Worm (Caenorhabditis elegans) whole organism, mixed stage, embryonic: ENCODE results near the gene srsx-39.
"Not testable (repeated sequence)": the region's sequence is repeated elsewhere in the genome, so short reads cannot be mapped to it uniquely, and the experiment has no call there.

ENCODE experiments used
- bed-3 ChIP-seq: fragments of 200-800 bp; sonication (Bioruptor generic); optimal IDR thresholded peaks from 3 replicates; lab custom pipeline; 2018; ENCODE audit warnings: mild to moderate bottlenecking, missing genetic modification characterization, moderate library complexity, missing compliant biosample characterization
- blmp-1 ChIP-seq: fragments of 150-350 bp; optimal IDR thresholded peaks from 2 replicates; lab custom pipeline; 2014; ENCODE audit warnings: missing biosample characterization, missing genetic modification characterization
- ceh-39 ChIP-seq: fragments of 150-350 bp; optimal IDR thresholded peaks from 2 replicates; lab custom pipeline; 2014; ENCODE audit warnings: missing biosample characterization, missing genetic modification characterization
- ceh-43 ChIP-seq: fragments of 200-800 bp; sonication (Bioruptor generic); optimal IDR thresholded peaks from 2 replicates; lab custom pipeline; 2018; ENCODE audit warnings: mild to moderate bottlenecking, missing genetic modification characterization, moderate library complexity, missing compliant biosample characterization
- ces-1 ChIP-seq: fragments of 150-350 bp; optimal IDR thresholded peaks from 2 replicates; lab custom pipeline; 2014; ENCODE audit warnings: missing biosample characterization, missing genetic modification reagents, missing genetic modification characterization
- elt-1 ChIP-seq: sonication (generic microtip); optimal IDR thresholded peaks from 2 replicates; lab custom pipeline; 2017; ENCODE audit warnings: missing genetic modification characterization, mild to moderate bottlenecking, missing compliant biosample characterization, antibody characterized with exemption, moderate library complexity, borderline replicate concordance; ENCODE audit not compliant: insufficient read depth
- flh-1 ChIP-seq: fragments of 200-800 bp; sonication (Bioruptor generic); optimal IDR thresholded peaks from 2 replicates; lab custom pipeline; 2018; ENCODE audit warnings: mild to moderate bottlenecking, missing genetic modification characterization, moderate library complexity, missing compliant biosample characterization
- ham-2 ChIP-seq: fragments of 200-800 bp; sonication (Bioruptor generic); optimal IDR thresholded peaks from 2 replicates; lab custom pipeline; 2018; ENCODE audit warnings: mild to moderate bottlenecking, missing genetic modification characterization, missing compliant biosample characterization
- lin-13 ChIP-seq: fragments of 150-350 bp; optimal IDR thresholded peaks from 2 replicates; lab custom pipeline; 2014; ENCODE audit warnings: missing biosample characterization, missing genetic modification characterization
- lin-32 ChIP-seq: fragments of 200-800 bp; sonication (Bioruptor generic); optimal IDR thresholded peaks from 2 replicates; lab custom pipeline; 2018; ENCODE audit warnings: mild to moderate bottlenecking, missing genetic modification characterization, missing compliant biosample characterization
- mab-5 ChIP-seq: fragments of 150-350 bp; optimal IDR thresholded peaks from 2 replicates; lab custom pipeline; 2014; ENCODE audit warnings: missing biosample characterization, missing genetic modification characterization
- mep-1 ChIP-seq: fragments of 150-350 bp; optimal IDR thresholded peaks from 2 replicates; lab custom pipeline; 2017; ENCODE audit warnings: missing biosample characterization, missing genetic modification reagents, missing genetic modification characterization, inconsistent platforms
- nhr-12 ChIP-seq: fragments of 150-350 bp; optimal IDR thresholded peaks from 2 replicates; lab custom pipeline; 2014; ENCODE audit warnings: missing biosample characterization, missing genetic modification characterization
- nhr-2 ChIP-seq: fragments of 150-350 bp; optimal IDR thresholded peaks from 2 replicates; lab custom pipeline; 2014; ENCODE audit warnings: missing biosample characterization, missing genetic modification characterization
- nhr-237 ChIP-seq: fragments of 150-350 bp; optimal IDR thresholded peaks from 2 replicates; lab custom pipeline; 2014; ENCODE audit warnings: missing biosample characterization, missing genetic modification characterization
- nhr-76 ChIP-seq: sonication (generic microtip); optimal IDR thresholded peaks from 2 replicates; lab custom pipeline; 2017; ENCODE audit warnings: missing biosample characterization, missing genetic modification characterization
- pha-4 ChIP-seq: fragments of 150-350 bp; optimal IDR thresholded peaks from 2 replicates; lab custom pipeline; 2018; ENCODE audit warnings: missing biosample characterization, missing genetic modification reagents, missing genetic modification characterization
- sem-2 ChIP-seq: fragments of 200-800 bp; sonication (Bioruptor generic); optimal IDR thresholded peaks from 2 replicates; lab custom pipeline; 2018; ENCODE audit warnings: mild to moderate bottlenecking, missing genetic modification characterization, missing compliant biosample characterization
- sptf-1 ChIP-seq: sonication (generic microtip); optimal IDR thresholded peaks from 2 replicates; lab custom pipeline; 2017; ENCODE audit warnings: mild to moderate bottlenecking, missing genetic modification characterization, moderate library complexity, missing compliant biosample characterization
- tbx-8 ChIP-seq: fragments of 200-800 bp; sonication (Bioruptor generic); optimal IDR thresholded peaks from 2 replicates; lab custom pipeline; 2018; ENCODE audit warnings: mild to moderate bottlenecking, missing genetic modification characterization, moderate library complexity, missing compliant biosample characterization
- unc-120 ChIP-seq: sonication (generic microtip); optimal IDR thresholded peaks from 2 replicates; lab custom pipeline; 2017; ENCODE audit warnings: missing genetic modification characterization, missing compliant biosample characterization; ENCODE audit not compliant: poor library complexity, severe bottlenecking
- unc-62 ChIP-seq: fragments of 150-350 bp; optimal IDR thresholded peaks from 2 replicates; lab custom pipeline; 2014; ENCODE audit warnings: missing biosample characterization, missing genetic modification reagents, missing genetic modification characterization
- zip-8 ChIP-seq: fragments of 150-350 bp; optimal IDR thresholded peaks from 2 replicates; lab custom pipeline; 2014; ENCODE audit warnings: missing biosample characterization, missing genetic modification characterization

Gene srsx-39

ce11 chrV:15262336-15262735 lies 5.8 kb upstream of the srsx-39 start, which contains the start of gene M01B2.10:
Gene M01B2.10, minus strand, starts transcription at chrV:15262436.
- not testable (repeated sequence) for TF ChIP-seq blmp-1; unc-120; unc-62 (GFP tag; lab: Kevin White, UChicago)
- TF ChIP-seq, all 35 proteins: peak for 0; not testable (repeated sequence) for 35

ce11 chrV:15259904-15260303 lies 3.3 kb upstream of the srsx-39 start, which contains the start of gene M01B2.8:
Gene M01B2.8, plus strand, starts transcription at chrV:15260204.
- no peak for TF ChIP-seq nhr-237 (tag; lab: Kevin White, UChicago)
- no peak for TF ChIP-seq lin-13
- TF ChIP-seq lin-32 (GFP tag; lab: Kevin White, UChicago) = no peak
- TF ChIP-seq, all 35 proteins: peak for 0

- TF ChIP-seq lin-13 (no peak), ceh-39 (tag; lab: Kevin White, UChicago) (no peak), elt-1 (tag; lab: Kevin White, UChicago) (no peak), nhr-12 (tag; lab: Kevin White, UChicago) (no peak)
Observed at ce11 chrV:15259049-15259448, 2.5 kb upstream of the srsx-39 start, which contains the start of gene srsx-37. Gene srsx-37, minus strand, starts transcription at chrV:15259149.

ce11 chrV:15253529-15253928 lies 3.0 kb downstream of the srsx-39 start, which contains the start of gene srbc-75:
Gene srbc-75, plus strand, starts transcription at chrV:15253829.
- TF ChIP-seq bed-3 (no peak), lin-13 (no peak), nhr-76 (tag; lab: Kevin White, UChicago) (no peak)

ce11 chrV:15252082-15252481 lies 4.5 kb downstream of the srsx-39 start, which contains the start of gene srbc-76:
Gene srbc-76, plus strand, starts transcription at chrV:15252382.
- TF ChIP-seq pha-4 (tag; lab: Kevin White, UChicago) = no peak
- TF ChIP-seq mab-5 (tag; lab: Kevin White, UChicago) = no peak
- TF ChIP-seq mep-1 (tag; lab: Kevin White, UChicago) = no peak
- no peak for TF ChIP-seq ces-1
- TF ChIP-seq sptf-1 (tag; lab: Kevin White, UChicago) = no peak
- TF ChIP-seq flh-1 = no peak
- no peak for TF ChIP-seq elt-1 (tag; lab: Kevin White, UChicago)
- TF ChIP-seq sem-2 (GFP tag; lab: Kevin White, UChicago) = no peak
- TF ChIP-seq ceh-43 (GFP tag; lab: Kevin White, UChicago) = no peak
- no peak for TF ChIP-seq lin-32 (GFP tag; lab: Kevin White, UChicago)
- TF ChIP-seq, all 35 proteins: peak for 0

ce11 chrV:15250304-15250703 lies 6.3 kb downstream of the srsx-39 start, which contains the start of gene srd-28:
Gene srd-28, plus strand, starts transcription at chrV:15250604.
- TF ChIP-seq blmp-1; nhr-237 (tag; lab: Kevin White, UChicago); lin-32 (GFP tag; lab: Kevin White, UChicago): not testable (repeated sequence)

- TF ChIP-seq zip-8 (tag; lab: Kevin White, UChicago) = no peak
- TF ChIP-seq unc-62 (GFP tag; lab: Kevin White, UChicago) = no peak
- TF ChIP-seq, all 35 proteins: peak for 0
Observed at ce11 chrV:15244456-15244855, 12.1 kb downstream of the srsx-39 start, which contains the start of gene kin-30. Gene kin-30, plus strand, starts transcription at chrV:15244756.

- TF ChIP-seq lin-13 (no peak), nhr-76 (tag; lab: Kevin White, UChicago) (no peak), nhr-12 (tag; lab: Kevin White, UChicago) (no peak), ham-2 (no peak), nhr-2 (tag; lab: Kevin White, UChicago) (no peak), elt-1 (tag; lab: Kevin White, UChicago) (no peak), tbx-8 (GFP tag; lab: Kevin White, UChicago) (no peak)
- TF ChIP-seq, all 35 proteins: peak for 0
Observed at ce11 chrV:15241259-15241658, 15.3 kb downstream of the srsx-39 start, which contains the start of gene chil-12. Gene chil-12, plus strand, starts transcription at chrV:15241559.
